Fruit fly (Drosophila melanogaster): Measurements from ENCODE around the gene CG43739.

DNA sequence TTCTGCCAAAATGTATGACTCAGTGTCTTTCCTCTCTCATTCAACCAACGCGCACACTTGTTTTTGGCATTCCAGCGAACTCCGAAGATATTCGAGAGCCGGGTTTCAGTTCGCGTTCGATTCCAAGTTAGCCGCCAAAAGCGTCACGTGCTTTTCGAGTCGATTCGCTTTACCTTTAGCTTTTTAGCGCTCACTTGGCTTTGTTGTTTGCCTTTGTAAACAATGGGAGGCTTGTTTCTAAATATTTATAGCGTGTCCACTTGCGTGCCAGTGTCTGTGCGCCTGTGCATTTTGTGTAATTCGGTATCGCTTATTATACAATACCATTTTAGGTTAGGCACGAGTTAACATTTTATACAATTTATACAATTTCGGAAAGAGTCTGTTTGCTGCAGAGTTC is 7.4 kb downstream of the CG43739 start:
- TF ChIP-seq spab (GFP tag; optimal IDR thresholded peaks at IDR 0.05), result no peak
- no peak for TF ChIP-seq CG3032 (tag; optimal IDR thresholded peaks at IDR 0.05)
- no peak for TF ChIP-seq OdsH (GFP tag; optimal IDR thresholded peaks at IDR 0.05)
- no peak for TF ChIP-seq CG16779 (tag; optimal IDR thresholded peaks at IDR 0.05)
- TF ChIP-seq svp (GFP tag), result no peak

Measured in whole organism, prepupa.